Worm (Caenorhabditis elegans) whole organism, mixed stage, embryonic: ENCODE data around the gene F53H4.2.

ENCODE experiments used
- bed-3 ChIP-seq: fragments of 200-800 bp; sonication (Bioruptor generic); optimal IDR thresholded peaks from 3 replicates; lab custom pipeline; 2018; ENCODE audit warnings: mild to moderate bottlenecking, missing genetic modification characterization, moderate library complexity, missing compliant biosample characterization
- blmp-1 ChIP-seq: fragments of 150-350 bp; optimal IDR thresholded peaks from 2 replicates; lab custom pipeline; 2014; ENCODE audit warnings: missing biosample characterization, missing genetic modification characterization
- ceh-43 ChIP-seq: fragments of 200-800 bp; sonication (Bioruptor generic); optimal IDR thresholded peaks from 2 replicates; lab custom pipeline; 2018; ENCODE audit warnings: mild to moderate bottlenecking, missing genetic modification characterization, moderate library complexity, missing compliant biosample characterization
- elt-3 ChIP-seq: fragments of 150-350 bp; optimal IDR thresholded peaks from 2 replicates; lab custom pipeline; 2014; ENCODE audit warnings: missing biosample characterization, missing genetic modification characterization
- lin-13 ChIP-seq: fragments of 150-350 bp; optimal IDR thresholded peaks from 2 replicates; lab custom pipeline; 2014; ENCODE audit warnings: missing biosample characterization, missing genetic modification characterization
- nhr-28 ChIP-seq: fragments of 150-350 bp; optimal IDR thresholded peaks from 2 replicates; lab custom pipeline; 2014; ENCODE audit warnings: missing biosample characterization, missing genetic modification characterization
- unc-39 ChIP-seq: fragments of 150-350 bp; optimal IDR thresholded peaks from 2 replicates; lab custom pipeline; 2014; ENCODE audit warnings: missing biosample characterization, missing genetic modification characterization

- no peak for TF ChIP-seq nhr-28 (tag; lab: Kevin White, UChicago)
- no peak for TF ChIP-seq blmp-1 (tag; lab: Kevin White, UChicago)
- TF ChIP-seq unc-39 (tag; lab: Kevin White, UChicago) = no peak
- no peak for TF ChIP-seq bed-3 (GFP tag; lab: Kevin White, UChicago)
- no peak for TF ChIP-seq lin-13 (tag; lab: Kevin White, UChicago)
- TF ChIP-seq elt-3 = no peak
- no peak for TF ChIP-seq ceh-43 (GFP tag; lab: Kevin White, UChicago)
Observed at ce11 chrX:15884478-15884877, 27.5 kb downstream of the F53H4.2 start.
